Fruit fly (Drosophila melanogaster) whole organism, embryonic: ENCODE measurements around the gene CG12766.

ENCODE experiments used
- Abd-B ChIP-seq: fragments of 200-800 bp; sonication (Bioruptor generic); optimal IDR thresholded peaks from 2 replicates; lab custom pipeline; 2018; ENCODE audit warnings: missing biosample characterization, mild to moderate bottlenecking, missing genetic modification characterization, moderate library complexity
- Ada2b ChIP-seq: fragments of 200-800 bp; sonication (Bioruptor generic); IDR thresholded peaks from 2 replicates; pipeline ENCODE4 v1.3.6; 2022; ENCODE audit warnings: missing biosample characterization, missing genetic modification characterization
- B-H2 ChIP-seq: fragments of 200-800 bp; sonication (Bioruptor generic); optimal IDR thresholded peaks from 2 replicates; lab custom pipeline; 2018; ENCODE audit warnings: missing biosample characterization, mild to moderate bottlenecking, missing genetic modification characterization
- BtbVII ChIP-seq: fragments of 200-800 bp; sonication (Bioruptor generic); optimal IDR thresholded peaks from 3 replicates; lab custom pipeline; 2017; ENCODE audit warnings: missing biosample characterization, mild to moderate bottlenecking, missing genetic modification characterization
- Bteb2 ChIP-seq: fragments of 200-800 bp; sonication (Bioruptor generic); optimal IDR thresholded peaks from 2 replicates; lab custom pipeline; 2016; ENCODE audit warnings: missing biosample characterization, missing genetic modification characterization
- C15 ChIP-seq: fragments of 200-800 bp; sonication (Bioruptor generic); IDR thresholded peaks from 3 replicates; pipeline ENCODE4 v1.3.6; 2022; ENCODE audit warnings: missing biosample characterization, missing genetic modification characterization
- CG10209 ChIP-seq: fragments of 200-800 bp; sonication (Bioruptor generic); optimal IDR thresholded peaks from 3 replicates; lab custom pipeline; 2017; ENCODE audit warnings: missing biosample characterization, mild to moderate bottlenecking, missing genetic modification characterization, missing genetic modification reagents
- CG11504 ChIP-seq: fragments of 200-800 bp; sonication (Bioruptor generic); optimal IDR thresholded peaks from 3 replicates; lab custom pipeline; 2019; ENCODE audit warnings: missing biosample characterization, mild to moderate bottlenecking, missing genetic modification characterization, moderate library complexity
- CG12155 ChIP-seq: fragments of 200-800 bp; sonication (Bioruptor generic); optimal IDR thresholded peaks from 3 replicates; lab custom pipeline; 2016; ENCODE audit warnings: missing biosample characterization, missing genetic modification characterization
- CG12236 ChIP-seq: fragments of 200-800 bp; sonication (Bioruptor generic); optimal IDR thresholded peaks from 2 replicates; lab custom pipeline; 2016; ENCODE audit warnings: missing biosample characterization, missing genetic modification characterization
- CG12769 ChIP-seq: fragments of 200-800 bp; sonication (Bioruptor generic); optimal IDR thresholded peaks from 2 replicates; lab custom pipeline; 2019; ENCODE audit warnings: missing biosample characterization, mild to moderate bottlenecking, missing genetic modification characterization, moderate library complexity
- CG13424 ChIP-seq: fragments of 200-800 bp; sonication (Bioruptor generic); optimal IDR thresholded peaks from 2 replicates; lab custom pipeline; 2019; ENCODE audit warnings: missing biosample characterization, mild to moderate bottlenecking, missing genetic modification characterization, moderate library complexity
- CG17186 ChIP-seq: fragments of 200-800 bp; sonication (Bioruptor generic); optimal IDR thresholded peaks from 3 replicates; lab custom pipeline; 2017; ENCODE audit warnings: missing biosample characterization, missing genetic modification reagents, missing genetic modification characterization
- CG2678 ChIP-seq: fragments of 200-800 bp; sonication (Bioruptor generic); optimal IDR thresholded peaks from 3 replicates; lab custom pipeline; 2019; ENCODE audit warnings: missing biosample characterization, mild to moderate bottlenecking, missing genetic modification characterization, moderate library complexity
- CG32532 ChIP-seq: fragments of 200-800 bp; sonication (Bioruptor generic); IDR thresholded peaks from 2 replicates; pipeline ENCODE4 v1.3.6; 2022; ENCODE audit warnings: missing biosample characterization, missing genetic modification characterization
- CG3281 ChIP-seq: fragments of 200-800 bp; sonication (Bioruptor generic); optimal IDR thresholded peaks from 3 replicates; lab custom pipeline; 2017; ENCODE audit warnings: missing biosample characterization, mild to moderate bottlenecking, missing genetic modification characterization
- CG3995 ChIP-seq: fragments of 200-800 bp; sonication (Bioruptor generic); optimal IDR thresholded peaks from 3 replicates; lab custom pipeline; 2016; ENCODE audit warnings: missing biosample characterization, missing genetic modification characterization
- CG42726 ChIP-seq: fragments of 200-800 bp; sonication (Bioruptor generic); IDR thresholded peaks from 2 replicates; pipeline ENCODE4 v1.3.6; 2022; ENCODE audit warnings: missing biosample characterization, missing genetic modification characterization; ENCODE audit not compliant: partially characterized antibody
- CG5180 ChIP-seq: fragments of 200-800 bp; sonication (Bioruptor generic); optimal IDR thresholded peaks from 3 replicates; lab custom pipeline; 2017; ENCODE audit warnings: missing biosample characterization, missing genetic modification characterization, mild to moderate bottlenecking, moderate library complexity, missing genetic modification reagents
- CG6765 ChIP-seq: fragments of 200-800 bp; sonication (Bioruptor generic); optimal IDR thresholded peaks from 3 replicates; lab custom pipeline; 2017; ENCODE audit warnings: missing biosample characterization, mild to moderate bottlenecking, missing genetic modification characterization
- CG9215 ChIP-seq: fragments of 200-800 bp; sonication (Bioruptor generic); IDR thresholded peaks from 2 replicates; pipeline ENCODE4 v1.3.6; 2022; ENCODE audit warnings: missing biosample characterization, missing genetic modification characterization
- CG9932 ChIP-seq: fragments of 200-800 bp; sonication (Bioruptor generic); IDR thresholded peaks from 2 replicates; pipeline ENCODE4 v1.3.6; 2022; ENCODE audit warnings: missing biosample characterization, missing genetic modification characterization
- Dad ChIP-seq: fragments of 200-800 bp; sonication (Bioruptor generic); optimal IDR thresholded peaks from 3 replicates; lab custom pipeline; 2016; ENCODE audit warnings: missing biosample characterization, missing genetic modification characterization
- Dip3 ChIP-seq: fragments of 200-800 bp; sonication (Bioruptor generic); optimal IDR thresholded peaks from 3 replicates; lab custom pipeline; 2016; ENCODE audit warnings: missing biosample characterization, missing genetic modification characterization
- Fer1 ChIP-seq: fragments of 200-800 bp; sonication (Bioruptor generic); optimal IDR thresholded peaks from 2 replicates; lab custom pipeline; 2017; ENCODE audit warnings: missing biosample characterization, mild to moderate bottlenecking, missing genetic modification characterization
- Hmr ChIP-seq: fragments of 200-800 bp; sonication (Bioruptor generic); optimal IDR thresholded peaks from 3 replicates; lab custom pipeline; 2017; ENCODE audit warnings: mild to moderate bottlenecking, missing biosample characterization, missing genetic modification reagents, missing genetic modification characterization
- Med ChIP-seq: fragments of 200-800 bp; sonication (Bioruptor generic); peaks from one replicate; lab custom pipeline; 2016; ENCODE audit warnings: missing biosample characterization, missing genetic modification characterization, mild to moderate bottlenecking, inconsistent platforms, moderate library complexity
- Myb ChIP-seq: fragments of 200-800 bp; sonication (Bioruptor generic); optimal IDR thresholded peaks from 2 replicates; lab custom pipeline; 2016; ENCODE audit warnings: missing biosample characterization, missing genetic modification characterization
- Rfx ChIP-seq: fragments of 200-800 bp; sonication (Bioruptor generic); IDR thresholded peaks from 2 replicates; pipeline ENCODE4 v1.3.6; 2022; ENCODE audit warnings: missing biosample characterization, missing genetic modification characterization
- Sox102F ChIP-seq: fragments of 200-800 bp; sonication (Bioruptor generic); optimal IDR thresholded peaks from 2 replicates; lab custom pipeline; 2018; ENCODE audit warnings: missing biosample characterization, mild to moderate bottlenecking, missing genetic modification characterization, moderate library complexity
- Spps ChIP-seq: fragments of 200-800 bp; sonication (Bioruptor generic); optimal IDR thresholded peaks from 2 replicates; lab custom pipeline; 2018; ENCODE audit warnings: missing biosample characterization, mild to moderate bottlenecking, missing genetic modification characterization
- Stat92E ChIP-seq, 3 experiments: fragments of >200 bp in 2 of 3; fragments of 200-800 bp in 1 of 3; sonication (Bioruptor generic) in 1 of 3; optimal IDR thresholded peaks; 2 replicates each; lab custom pipeline; 2017 to 2019; ENCODE audit warnings: missing biosample characterization in 3 of 3, missing genetic modification characterization in 3 of 3, mild to moderate bottlenecking in 1 of 3, moderate library complexity in 1 of 3
- Xbp1 ChIP-seq: fragments of 200-800 bp; sonication (Bioruptor generic); optimal IDR thresholded peaks from 3 replicates; lab custom pipeline; 2016; ENCODE audit warnings: missing biosample characterization, mild to moderate bottlenecking, missing genetic modification characterization
- chinmo ChIP-seq: fragments of 200-800 bp; sonication (Bioruptor generic); IDR thresholded peaks from 4 replicates; pipeline ENCODE4 v1.3.6; 2022; ENCODE audit warnings: missing biosample characterization, missing genetic modification characterization; ENCODE audit not compliant: partially characterized antibody
- chn ChIP-seq: fragments of 200-800 bp; sonication (Bioruptor generic); optimal IDR thresholded peaks from 2 replicates; lab custom pipeline; 2016; ENCODE audit warnings: missing biosample characterization, missing genetic modification characterization
- crol ChIP-seq: fragments of 200-800 bp; sonication (Bioruptor generic); IDR thresholded peaks from 2 replicates; pipeline ENCODE4 v1.3.6; 2022; ENCODE audit warnings: missing biosample characterization, missing genetic modification characterization
- hb ChIP-seq: fragments of 200-800 bp; sonication (Bioruptor generic); IDR thresholded peaks from 3 replicates; pipeline ENCODE4 v1.3.6; 2022; ENCODE audit warnings: missing biosample characterization, missing genetic modification characterization; ENCODE audit not compliant: partially characterized antibody
- mam ChIP-seq: fragments of 200-800 bp; sonication (Bioruptor generic); optimal IDR thresholded peaks from 3 replicates; lab custom pipeline; 2016; ENCODE audit warnings: missing biosample characterization, missing genetic modification characterization
- mirr ChIP-seq: fragments of 200-800 bp; sonication (Bioruptor generic); optimal IDR thresholded peaks from 3 replicates; lab custom pipeline; 2018; ENCODE audit warnings: missing biosample characterization, mild to moderate bottlenecking, missing genetic modification characterization
- ranshi ChIP-seq: fragments of 200-800 bp; sonication (Bioruptor generic); IDR thresholded peaks from 2 replicates; pipeline ENCODE4 v1.3.6; 2022; ENCODE audit warnings: missing biosample characterization, missing genetic modification characterization
- sd ChIP-seq: fragments of 200-800 bp; sonication (Bioruptor generic); optimal IDR thresholded peaks from 3 replicates; lab custom pipeline; 2018; ENCODE audit warnings: missing biosample characterization, mild to moderate bottlenecking, missing genetic modification characterization, moderate library complexity
- sr ChIP-seq: fragments of 200-800 bp; sonication (Bioruptor generic); IDR thresholded peaks from 3 replicates; pipeline ENCODE4 v1.3.6; 2022; ENCODE audit warnings: missing biosample characterization, missing genetic modification characterization
- wdn ChIP-seq: fragments of 200-800 bp; sonication (Bioruptor generic); IDR thresholded peaks from 2 replicates; pipeline ENCODE4 v1.3.6; 2022; ENCODE audit warnings: missing biosample characterization, missing genetic modification characterization
- zfh2 ChIP-seq: fragments of 200-800 bp; sonication (Bioruptor generic); optimal IDR thresholded peaks from 2 replicates; lab custom pipeline; 2016; ENCODE audit warnings: missing biosample characterization, missing genetic modification characterization

Gene CG12766

dm6 chr3L:3952468-3952867 is 12.5 kb upstream of the CG12766 start, which contains the start of gene CG14984 (continued):
- TF ChIP-seq mam (GFP tag; lab: Kevin White, UChicago) (peak; percentile 49), crol (no peak), CG32532 (GFP tag; lab: Robert Waterston, UW) (peak; percentile 76), CG6765 (GFP tag; lab: Kevin White, UChicago) (peak; percentile 37), Dip3 (peak; percentile 26), CG3281 (GFP tag; lab: Kevin White, UChicago) (peak; percentile 78), wdn (GFP tag; lab: Robert Waterston, UW) (peak; percentile 56; the same call in 1 of the 2 replicates), Hmr (peak; percentile 20), zfh2 (peak; percentile 54), Dad (GFP tag; lab: Kevin White, UChicago) (peak; percentile 45), Rfx (GFP tag; lab: Robert Waterston, UW) (peak; percentile 82), CG2678 (tag; lab: Kevin White, UChicago) (peak; percentile 70), Stat92E (GFP tag; optimal IDR thresholded peaks at IDR 0.05; lab: Kevin White, UChicago) (no peak), Xbp1 (GFP tag; lab: Kevin White, UChicago) (peak; percentile 20), C15 (GFP tag; lab: Robert Waterston, UW) (no peak), CG9215 (GFP tag; lab: Robert Waterston, UW) (peak; percentile 58), Bteb2 (GFP tag; lab: Kevin White, UChicago) (peak; percentile 20), Sox102F (peak; percentile 12), CG11504 (tag; lab: Kevin White, UChicago) (peak; percentile 57), BtbVII (GFP tag; lab: Kevin White, UChicago) (peak; percentile 36)

- TF ChIP-seq Rfx (GFP tag; lab: Robert Waterston, UW) (peak; percentile 48; the same call in 1 of the 2 replicates), CG12769 (tag; lab: Kevin White, UChicago) (no peak), CG10209 (GFP tag; lab: Kevin White, UChicago) (no peak), CG9932 (GFP tag; lab: Robert Waterston, UW) (peak; percentile 50), CG12236 (GFP tag; lab: Kevin White, UChicago) (no peak), CG3995 (GFP tag; lab: Kevin White, UChicago) (peak; percentile 91), Fer1 (GFP tag; lab: Kevin White, UChicago) (no peak), chinmo (GFP tag; lab: Robert Waterston, UW) (0 out of 4 replicates have a peak, but pooled peaks have one; percentile 55), Med (no peak), sr (GFP tag; lab: Robert Waterston, UW) (no peak), CG32532 (GFP tag; lab: Robert Waterston, UW) (peak; percentile 32; the same call in 1 of the 2 replicates), CG5180 (GFP tag; lab: Kevin White, UChicago) (no peak), B-H2 (GFP tag; lab: Kevin White, UChicago) (peak; percentile 15), Abd-B (GFP tag; lab: Kevin White, UChicago) (no peak), Spps (tag; lab: Kevin White, UChicago) (no peak), sd (tag; lab: Kevin White, UChicago) (peak; percentile 56), chn (GFP tag; lab: Kevin White, UChicago) (no peak), ranshi (GFP tag; lab: Robert Waterston, UW) (peak; percentile 18; the same call in 1 of the 2 replicates)
These were observed 11.9 kb upstream of the CG12766 start for dm6 chr3L:3951875-3952274.

dm6 chr3L:3949205-3949604 is 9.3 kb upstream of the CG12766 start, which contains the start of gene CG14983:
Gene CG14983, minus strand, starts transcription at chr3L:3949305.
- no peak for TF ChIP-seq CG13424 (tag; lab: Kevin White, UChicago)
- TF ChIP-seq Ada2b (GFP tag; lab: Robert Waterston, UW) = no peak
- TF ChIP-seq mirr (GFP tag; lab: Kevin White, UChicago) = no peak
- TF ChIP-seq Myb (GFP tag; lab: Kevin White, UChicago) = no peak
- TF ChIP-seq CG17186 (GFP tag; lab: Kevin White, UChicago) = no peak
- no peak for TF ChIP-seq CG42726 (GFP tag; lab: Robert Waterston, UW)
- TF ChIP-seq CG12155 = no peak
- TF ChIP-seq hb (GFP tag; lab: Robert Waterston, UW) = no peak
